Fruit fly (Drosophila melanogaster): ENCODE results near the gene wor.

DNA sequence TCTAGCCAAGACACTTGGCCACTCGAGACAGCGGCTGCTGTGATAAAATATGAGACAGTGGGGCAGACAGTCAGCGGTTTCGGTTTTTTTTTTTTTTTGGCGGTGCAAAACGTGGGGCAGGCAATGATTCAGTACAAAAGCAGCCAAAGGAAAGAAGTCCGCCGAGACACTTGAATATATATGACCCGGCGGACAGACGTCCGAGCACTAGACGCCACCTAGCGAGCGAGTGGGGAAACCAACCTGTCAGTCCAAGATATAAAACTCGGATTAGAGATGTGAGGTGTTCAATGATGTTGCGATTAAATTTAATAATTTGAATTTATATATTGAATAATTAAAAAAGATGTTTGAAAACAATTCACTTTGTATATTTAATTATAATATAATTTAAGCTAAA is 13.6 kb upstream of the wor start:
- no peak for TF ChIP-seq Smox (GFP tag; optimal IDR thresholded peaks at IDR 0.05)
- no peak for TF ChIP-seq CG34406 (GFP tag; optimal IDR thresholded peaks at IDR 0.05)
- no peak for TF ChIP-seq CG3032 (tag; optimal IDR thresholded peaks at IDR 0.05)

All from whole organism, prepupa.